Fruit fly (Drosophila melanogaster): ENCODE data around the gene CG14020.
A peak's percentile ranks its signal among the peaks of the same experiment; 100 is the strongest.

The CG14020 gene

DNA sequence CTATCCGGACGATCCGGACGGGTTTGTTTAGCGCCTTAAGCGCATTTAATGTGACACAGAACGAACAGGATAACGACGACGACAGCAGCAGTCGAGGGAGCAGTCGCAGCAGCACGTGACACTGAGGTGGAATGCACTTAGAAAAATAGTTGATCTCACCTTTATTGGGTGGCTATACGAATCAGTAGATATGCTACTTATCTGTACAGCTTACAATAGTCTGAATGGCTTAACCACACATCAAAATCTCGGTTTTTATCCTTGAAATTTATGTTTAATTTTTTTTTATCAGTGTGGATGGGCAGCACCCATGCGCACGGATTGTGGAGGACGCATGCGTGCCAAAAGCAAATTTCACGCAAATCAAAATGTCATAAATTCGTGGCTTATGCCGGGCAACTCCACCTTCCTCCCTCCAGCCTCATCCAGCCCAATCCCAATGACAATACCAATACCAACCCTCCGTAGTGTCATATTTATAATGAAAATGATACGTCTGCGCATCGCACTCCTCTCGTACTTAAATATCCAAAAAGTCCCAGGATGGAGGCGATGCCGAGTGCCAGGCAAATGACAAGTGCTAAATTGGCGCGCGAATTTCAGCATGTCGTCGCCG lies 9.6 kb upstream of the CG14020 start:
- TF ChIP-seq N (GFP tag; optimal IDR thresholded peaks at IDR 0.05), result no peak
- TF ChIP-seq HLH106 (tag; optimal IDR thresholded peaks at IDR 0.05), result peak; percentile 16
- peak in 1 of 2 experiments; percentile 64 for TF ChIP-seq foxo (GFP tag; optimal IDR thresholded peaks at IDR 0.05)

DNA sequence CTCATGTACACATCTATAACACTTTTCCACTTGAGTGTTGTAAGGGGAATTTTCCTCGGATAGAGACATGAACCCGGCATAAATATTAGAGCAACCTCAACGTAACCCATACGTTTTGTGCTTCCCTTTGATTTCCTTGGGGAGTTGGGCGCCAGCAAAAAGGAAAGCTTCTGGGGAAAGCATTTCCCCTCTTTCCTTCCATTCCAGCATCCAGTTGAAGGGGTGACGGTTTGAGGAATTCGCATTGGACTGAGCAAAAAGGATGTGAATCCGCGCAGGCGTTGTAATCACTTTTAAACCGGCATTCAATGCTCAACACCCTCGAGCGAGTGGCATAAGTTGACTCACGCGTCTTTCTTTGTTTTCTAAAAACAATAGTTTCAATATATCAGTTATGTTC lies 2.6 kb upstream of the CG14020 start:
- TF ChIP-seq CG9705 (GFP tag; optimal IDR thresholded peaks at IDR 0.05) (no peak), usp (GFP tag; optimal IDR thresholded peaks at IDR 0.05) (no peak), jim (GFP tag; optimal IDR thresholded peaks at IDR 0.05) (no peak), tai (GFP tag; optimal IDR thresholded peaks at IDR 0.05) (no peak), Jra (GFP tag; optimal IDR thresholded peaks at IDR 0.05) (no peak), Rel (GFP tag; optimal IDR thresholded peaks at IDR 0.05) (no peak), Rel (tag; optimal IDR thresholded peaks at IDR 0.05) (no peak), N (GFP tag; optimal IDR thresholded peaks at IDR 0.05) (no peak), Sp1 (GFP tag; optimal IDR thresholded peaks at IDR 0.05) (no peak), sv (GFP tag; optimal IDR thresholded peaks at IDR 0.05) (no peak), GATAd (GFP tag; optimal IDR thresholded peaks at IDR 0.05) (no peak), Abd-B (GFP tag; optimal IDR thresholded peaks at IDR 0.05) (no peak), Myc (optimal IDR thresholded peaks at IDR 0.05) (no peak), Hr83 (GFP tag; optimal IDR thresholded peaks at IDR 0.05; ENCODE audit: poor library complexity, severe bottlenecking) (no peak), Hnf4 (GFP tag; optimal IDR thresholded peaks at IDR 0.05) (no peak), Vsx2 (GFP tag; optimal IDR thresholded peaks at IDR 0.05; ENCODE audit: partially characterized antibody) (no peak), ey (GFP tag; optimal IDR thresholded peaks at IDR 0.05) (no peak), rgr (GFP tag; optimal IDR thresholded peaks at IDR 0.05) (no peak)

DNA sequence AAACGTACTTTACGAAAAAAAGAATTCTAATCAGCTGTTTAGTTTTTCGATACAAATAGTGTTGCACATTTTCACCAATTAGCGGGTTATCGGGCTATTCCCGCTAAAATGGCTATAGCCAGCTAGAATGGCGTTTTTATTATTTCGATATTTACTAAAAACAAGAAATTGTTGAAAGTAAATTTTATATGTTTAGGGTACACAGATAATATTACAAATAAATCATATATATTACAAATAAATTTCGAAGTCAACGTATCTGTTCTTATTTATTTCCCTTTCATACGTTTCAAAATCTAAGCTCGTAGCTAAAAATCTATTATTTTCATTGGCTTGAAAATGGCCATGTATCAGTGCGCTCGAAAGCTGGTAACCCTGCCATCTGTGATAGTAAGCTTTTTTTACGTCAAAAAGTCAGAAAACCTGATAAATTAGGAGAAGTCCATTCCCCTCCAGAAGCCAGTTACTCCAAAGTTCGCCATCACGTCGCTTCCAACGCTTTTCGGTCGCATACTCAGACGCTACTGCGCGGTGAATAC lies 2.4 kb downstream of the CG14020 start, which contains the start of the genes CG7382 and cl:
Gene CG7382, minus strand, starts transcription at position 51 of the 539 bp plus-strand sequence.
Gene cl, plus strand, starts transcription at position 290 of the 539 bp plus-strand sequence.
- TF ChIP-seq dmrt93B (GFP tag; optimal IDR thresholded peaks at IDR 0.05) (peak; percentile 44), ey (GFP tag; optimal IDR thresholded peaks at IDR 0.05) (no peak), h (GFP tag; optimal IDR thresholded peaks at IDR 0.05) (peak; percentile 50), Rel (GFP tag; optimal IDR thresholded peaks at IDR 0.05) (no peak), Rel (tag; optimal IDR thresholded peaks at IDR 0.05) (peak; percentile 56), Myc (optimal IDR thresholded peaks at IDR 0.05) (peak; percentile 99), HLH106 (tag; optimal IDR thresholded peaks at IDR 0.05) (peak; percentile 71), OdsH (GFP tag; optimal IDR thresholded peaks at IDR 0.05) (peak; percentile 5), psq (GFP tag; optimal IDR thresholded peaks at IDR 0.05) (peak; percentile 19), foxo (GFP tag; optimal IDR thresholded peaks at IDR 0.05) (peak in 1 of 2 experiments; percentile 64), CG32264 (GFP tag; optimal IDR thresholded peaks at IDR 0.05) (no peak), Sp1 (GFP tag; optimal IDR thresholded peaks at IDR 0.05) (peak; percentile 30), rgr (GFP tag; optimal IDR thresholded peaks at IDR 0.05) (peak; percentile 12), tai (GFP tag; optimal IDR thresholded peaks at IDR 0.05) (no peak), CG9705 (GFP tag; optimal IDR thresholded peaks at IDR 0.05) (peak; percentile 20), fru (GFP tag; optimal IDR thresholded peaks at IDR 0.05) (peak; percentile 12), brk (GFP tag; optimal IDR thresholded peaks at IDR 0.05) (no peak), jim (GFP tag; optimal IDR thresholded peaks at IDR 0.05) (no peak), sage (GFP tag; optimal IDR thresholded peaks at IDR 0.05) (no peak), dl (GFP tag; optimal IDR thresholded peaks at IDR 0.05; ENCODE audit: insufficient read depth in 1 of 2, partially characterized antibody in 2 of 2) (no peak)

DNA sequence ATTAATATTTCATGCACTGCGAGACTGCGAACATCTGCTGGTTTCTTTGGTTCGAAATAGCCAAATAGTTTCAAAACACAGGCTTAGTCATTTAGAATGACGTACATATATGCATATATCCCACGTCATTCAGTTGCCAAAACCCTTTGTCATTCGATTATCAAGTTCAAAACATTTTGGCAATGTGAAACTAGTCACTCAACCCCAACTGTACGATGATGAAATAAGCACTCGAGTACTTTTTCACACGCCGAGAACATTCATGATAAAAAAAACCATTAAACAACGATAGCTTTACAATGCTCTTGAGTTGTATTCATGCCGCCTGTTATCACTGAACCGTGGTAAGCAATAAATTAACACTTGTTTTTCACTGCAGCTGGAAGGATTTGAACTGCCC lies 3.2 kb downstream of the CG14020 start:
- no peak for TF ChIP-seq br (GFP tag; optimal IDR thresholded peaks at IDR 0.05)
- TF ChIP-seq woc (GFP tag; optimal IDR thresholded peaks at IDR 0.05), result no peak
- no peak for TF ChIP-seq CG9705 (GFP tag; optimal IDR thresholded peaks at IDR 0.05)
- no peak for TF ChIP-seq sv (GFP tag; optimal IDR thresholded peaks at IDR 0.05)
- TF ChIP-seq rgr (GFP tag; optimal IDR thresholded peaks at IDR 0.05), result peak; percentile 7
- peak in 1 of 2 experiments; percentile 18 for TF ChIP-seq foxo (GFP tag; optimal IDR thresholded peaks at IDR 0.05)
- TF ChIP-seq psq (GFP tag; optimal IDR thresholded peaks at IDR 0.05), result no peak
